Worm (Caenorhabditis elegans) whole organism, dauer: Measurements from ENCODE around the gene nyn-1.

ENCODE experiments used
- unc-62 ChIP-seq: sonication (generic microtip); optimal IDR thresholded peaks from 2 replicates; lab custom pipeline; 2017; ENCODE audit warnings: missing biosample characterization, missing genetic modification reagents, missing genetic modification characterization

Gene nyn-1

DNA sequence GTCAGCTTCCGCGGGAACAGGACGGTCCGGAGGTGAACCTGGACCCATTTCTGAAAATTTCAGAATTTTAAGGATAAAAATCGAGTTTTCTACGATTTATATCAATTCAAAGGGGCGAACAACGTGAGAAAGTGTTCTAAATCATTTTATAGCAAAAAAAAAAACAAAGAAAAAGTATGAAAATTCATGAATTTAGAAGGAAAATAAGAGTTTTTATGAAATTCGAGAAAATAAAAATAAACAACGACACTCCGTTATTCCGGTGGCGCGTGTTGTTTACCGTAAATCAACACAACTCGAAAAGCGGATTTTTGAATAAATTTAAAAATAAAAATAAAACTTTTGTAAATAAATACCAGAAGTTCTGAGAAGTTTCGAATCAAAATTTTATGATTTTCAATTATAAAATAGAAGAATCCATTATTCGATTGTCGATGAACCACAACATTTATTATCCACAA lies at the start of gene nyn-1:
Gene nyn-1, minus strand, starts transcription at position 51 of the 461 bp plus-strand sequence.
- TF ChIP-seq unc-62 (GFP tag; lab: Kevin White, UChicago): no peak

DNA sequence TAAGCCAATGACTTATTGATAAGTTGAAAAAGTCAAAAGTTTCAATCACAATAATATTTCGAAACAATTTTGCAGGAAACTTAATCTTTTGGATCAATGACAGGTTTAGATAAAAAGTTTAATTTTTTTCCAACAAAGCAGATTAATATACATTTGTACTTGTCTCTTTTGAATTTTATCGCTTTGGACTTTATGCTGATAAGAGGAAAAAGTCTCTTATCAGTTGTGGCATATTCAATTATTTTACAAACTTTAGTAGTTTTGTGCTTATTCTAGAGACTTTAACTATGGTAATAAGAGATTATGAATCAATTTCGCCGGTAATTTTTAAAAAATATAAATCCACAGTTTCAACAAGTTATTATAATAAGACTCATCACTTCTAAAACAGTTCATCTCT lies 41.0 kb upstream of the nyn-1 start:
- no peak for TF ChIP-seq unc-62 (GFP tag; lab: Kevin White, UChicago)

DNA sequence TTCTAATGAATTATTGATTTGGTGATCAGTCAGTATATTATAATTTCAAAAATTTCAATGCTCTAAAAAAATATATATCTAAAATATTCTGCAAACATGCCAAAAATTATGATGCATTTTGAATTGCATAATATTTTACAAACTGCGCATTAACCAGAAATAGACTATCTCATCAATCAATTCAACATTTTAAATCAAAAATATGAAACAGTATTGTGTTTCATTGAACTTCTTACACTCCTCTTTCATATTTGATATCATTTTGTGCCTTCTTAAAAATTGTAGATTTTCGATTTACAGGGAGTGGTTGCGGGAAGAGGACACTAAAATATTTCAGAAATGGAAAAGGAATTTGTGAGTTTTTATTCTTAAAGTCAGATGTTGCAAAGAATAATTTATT lies 39.8 kb upstream of the nyn-1 start, which contains the start of gene ent-4:
Gene ent-4, plus strand, starts transcription at position 301 of the 400 bp plus-strand sequence.
- no peak for TF ChIP-seq unc-62 (GFP tag; lab: Kevin White, UChicago)

DNA sequence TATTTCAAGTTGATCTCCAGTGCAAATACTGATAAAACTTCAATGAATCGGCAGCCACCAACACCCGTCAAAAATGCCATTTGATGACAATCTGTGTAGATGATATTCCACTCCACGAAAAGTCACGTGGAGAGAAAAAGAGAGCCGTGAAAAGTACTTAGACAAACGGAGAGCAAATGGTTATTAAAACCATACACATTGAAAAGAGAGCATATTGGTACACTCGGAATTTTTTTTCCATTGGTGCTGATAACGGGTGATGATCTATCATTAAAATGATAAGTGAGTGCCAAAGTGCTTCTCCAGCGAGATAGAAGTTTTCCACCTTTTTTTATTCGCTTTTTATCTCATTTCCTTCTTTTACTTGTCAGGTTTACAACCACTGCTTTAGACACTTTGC lies 38.4 kb upstream of the nyn-1 start:
- no peak for TF ChIP-seq unc-62 (GFP tag; lab: Kevin White, UChicago)

DNA sequence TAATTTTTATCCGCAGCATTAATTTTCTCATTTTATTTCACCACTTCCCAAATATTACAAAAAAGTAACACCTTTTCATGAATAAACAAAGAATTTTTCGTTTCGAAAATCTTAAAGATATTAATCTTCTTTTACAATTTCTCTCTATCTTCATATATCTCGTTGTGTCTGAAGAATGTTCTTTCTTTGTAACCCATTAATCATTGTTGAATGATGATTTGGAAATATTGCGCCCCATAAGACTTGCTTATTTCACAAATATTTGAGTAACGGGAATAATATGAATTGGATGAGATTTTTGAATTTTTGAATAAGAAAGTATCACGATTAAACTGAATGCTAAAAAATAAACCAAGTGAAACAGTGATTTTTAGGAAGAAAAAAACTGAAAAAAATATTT lies 34.2 kb upstream of the nyn-1 start:
- no peak for TF ChIP-seq unc-62 (GFP tag; lab: Kevin White, UChicago)

DNA sequence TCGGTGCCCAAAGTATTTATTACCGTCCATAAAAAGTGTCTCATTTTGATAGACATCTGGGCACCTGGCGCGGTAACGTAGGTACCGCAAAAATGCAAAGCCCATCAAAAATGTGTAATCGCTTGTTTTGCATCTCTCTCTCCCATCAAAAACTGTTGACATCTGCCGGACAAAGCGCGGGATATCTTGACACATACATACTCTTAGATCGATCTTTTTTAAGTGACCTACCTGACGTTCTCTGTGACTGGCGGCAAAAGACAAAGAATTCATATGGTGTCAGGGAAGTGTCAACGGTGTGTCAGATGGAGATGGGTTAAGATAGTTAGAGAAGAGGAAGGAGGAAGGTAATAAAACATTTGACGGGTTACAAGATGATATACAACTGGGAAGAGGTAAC lies 32.1 kb upstream of the nyn-1 start:
- TF ChIP-seq unc-62 (GFP tag; lab: Kevin White, UChicago): no peak

ce11 chrIV:13716735-13717134 lies 29.9 kb upstream of the nyn-1 start:
- no peak for TF ChIP-seq unc-62 (GFP tag; lab: Kevin White, UChicago)

ce11 chrIV:13716279-13716678 lies 29.5 kb upstream of the nyn-1 start, which contains the start of gene C47A4.1:
Gene C47A4.1, minus strand, starts transcription at chrIV:13716379.
- TF ChIP-seq unc-62 (GFP tag; lab: Kevin White, UChicago): no peak

DNA sequence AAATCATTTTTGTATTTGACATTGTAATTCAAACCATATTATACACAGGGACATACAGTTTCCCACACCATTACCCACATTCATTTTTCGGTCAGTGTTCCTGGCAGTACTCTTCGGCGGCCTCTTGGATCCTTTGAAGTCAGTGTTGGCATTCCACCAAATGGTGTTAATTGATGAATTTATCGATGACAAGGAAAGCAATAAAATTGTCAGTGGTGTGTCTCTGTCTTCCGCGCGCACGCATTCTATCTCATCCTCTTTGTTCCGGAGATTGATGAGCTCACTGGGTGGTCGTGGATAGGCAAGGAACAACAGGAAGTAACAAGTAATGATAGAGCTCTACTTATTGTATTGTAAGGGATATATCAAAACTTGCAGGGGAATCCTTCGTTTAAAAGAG lies 23.6 kb upstream of the nyn-1 start:
- no peak for TF ChIP-seq unc-62 (GFP tag; lab: Kevin White, UChicago)

ce11 chrIV:13709069-13709640 lies 22.3 kb upstream of the nyn-1 start:
- no peak for TF ChIP-seq unc-62 (GFP tag; lab: Kevin White, UChicago)

- TF ChIP-seq unc-62 (GFP tag; lab: Kevin White, UChicago): no peak
These were observed 21.1 kb upstream of the nyn-1 start for ce11 chrIV:13707894-13708293.

ce11 chrIV:13703828-13704425 lies 17.1 kb upstream of the nyn-1 start, which contains the start of gene tlp-1:
Gene tlp-1, minus strand, starts transcription at chrIV:13704082.
- TF ChIP-seq unc-62 (GFP tag; lab: Kevin White, UChicago): no peak

ce11 chrIV:13702681-13703080 lies 15.9 kb upstream of the nyn-1 start:
- TF ChIP-seq unc-62 (GFP tag; lab: Kevin White, UChicago): no peak

DNA sequence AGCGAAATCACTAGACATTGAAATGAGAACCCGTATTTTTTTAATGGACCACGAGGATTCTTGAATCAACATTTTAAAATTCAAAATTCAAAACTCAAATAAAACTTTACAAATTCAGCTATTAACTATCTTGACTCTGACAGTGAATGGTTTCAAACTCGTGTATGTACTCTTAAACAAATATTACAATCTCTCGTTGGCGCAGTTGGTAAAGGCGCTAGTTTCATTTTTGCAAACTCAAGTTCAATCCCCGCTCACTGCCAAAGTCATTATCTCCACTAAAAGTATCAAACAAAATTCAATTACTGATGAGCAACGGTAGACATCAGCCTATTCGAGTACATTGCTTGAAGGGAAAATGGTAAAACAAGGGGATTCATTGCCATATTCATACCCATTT lies 14.7 kb upstream of the nyn-1 start:
- no peak for TF ChIP-seq unc-62 (GFP tag; lab: Kevin White, UChicago)

DNA sequence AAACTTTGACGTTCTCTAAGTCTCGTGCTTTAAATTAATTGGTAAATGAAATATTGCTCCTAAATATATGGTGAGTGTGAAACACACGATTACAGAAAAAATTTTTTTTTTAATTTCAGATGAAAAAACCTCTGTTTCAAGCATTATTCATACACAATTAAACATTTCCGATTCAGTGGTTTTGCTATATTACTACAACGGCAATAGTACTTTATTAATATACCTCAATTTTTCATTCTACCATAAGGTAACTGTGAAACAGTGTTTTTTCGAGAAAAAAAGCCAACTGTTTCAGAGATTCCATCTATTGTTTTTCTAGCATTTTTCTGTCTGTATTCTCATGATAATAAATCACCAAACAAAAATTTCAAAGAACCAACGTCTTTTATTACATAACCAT lies 14.0 kb upstream of the nyn-1 start:
- TF ChIP-seq unc-62 (GFP tag; lab: Kevin White, UChicago): no peak

DNA sequence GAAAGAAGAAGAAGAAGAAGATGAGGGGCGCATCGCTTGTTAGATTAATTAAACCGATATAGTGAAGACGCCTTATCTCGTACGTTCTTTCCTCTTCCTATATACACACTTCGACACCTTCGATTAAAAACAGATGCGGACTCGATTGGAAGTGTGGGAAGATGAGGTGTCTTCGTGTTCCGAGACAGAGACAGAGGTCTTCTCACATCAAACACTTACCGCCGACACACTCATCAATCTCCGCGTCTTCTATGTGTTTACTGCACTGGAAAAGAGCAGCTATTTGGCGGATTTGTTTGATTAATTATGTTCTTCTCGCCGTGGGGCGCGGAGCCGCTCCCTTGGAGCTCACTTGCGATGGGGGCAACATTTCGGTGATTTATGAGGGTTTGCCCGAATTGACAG lies 12.6 kb upstream of the nyn-1 start:
- TF ChIP-seq unc-62 (GFP tag; lab: Kevin White, UChicago): no peak

ce11 chrIV:13698603-13699002 lies 11.8 kb upstream of the nyn-1 start, which contains the start of gene T23G4.127:
Gene T23G4.127, minus strand, starts transcription at chrIV:13698703.
- TF ChIP-seq unc-62 (GFP tag; lab: Kevin White, UChicago): no peak
